Worm (Caenorhabditis elegans) whole organism, L2 larva: Measurements from ENCODE around the gene F29B9.11.
A peak's percentile ranks its signal among the peaks of the same experiment; 100 is the strongest.

ENCODE experiments used
- F13H6.1 ChIP-seq: sonication (generic microtip); optimal IDR thresholded peaks from 2 replicates; lab custom pipeline; 2016; ENCODE audit warnings: missing genetic modification characterization, missing compliant biosample characterization
- R02D3.7 ChIP-seq: fragments of 150-350 bp; optimal IDR thresholded peaks from 2 replicates; lab custom pipeline; 2014; ENCODE audit warnings: missing biosample characterization, missing genetic modification characterization
- Y55F3AM.14 ChIP-seq: fragments of 200-800 bp; sonication (Bioruptor generic); optimal IDR thresholded peaks from 2 replicates; lab custom pipeline; 2018; ENCODE audit warnings: mild to moderate bottlenecking, missing genetic modification characterization, missing compliant biosample characterization
- ZK546.5 ChIP-seq: sonication (generic microtip); optimal IDR thresholded peaks from 2 replicates; lab custom pipeline; 2017; ENCODE audit warnings: missing biosample characterization, missing genetic modification characterization
- aly-2 ChIP-seq: fragments of 150-350 bp; optimal IDR thresholded peaks from 2 replicates; lab custom pipeline; 2014; ENCODE audit warnings: missing biosample characterization, missing genetic modification characterization
- ama-1 ChIP-seq: fragments of 150-350 bp; optimal IDR thresholded peaks from 2 replicates; lab custom pipeline; 2018; ENCODE audit warnings: inconsistent platforms
- blmp-1 ChIP-seq: sonication (generic microtip); optimal IDR thresholded peaks from 2 replicates; lab custom pipeline; 2017; ENCODE audit warnings: missing genetic modification characterization, mild to moderate bottlenecking, missing compliant biosample characterization, antibody characterized with exemption, moderate library complexity; ENCODE audit not compliant: insufficient read depth
- ceh-16 ChIP-seq: fragments of 150-350 bp; optimal IDR thresholded peaks from 2 replicates; lab custom pipeline; 2014; ENCODE audit warnings: missing biosample characterization, missing genetic modification characterization
- ceh-82 ChIP-seq: fragments of 150-350 bp; optimal IDR thresholded peaks from 2 replicates; lab custom pipeline; 2014; ENCODE audit warnings: missing biosample characterization, missing genetic modification characterization
- egl-27 ChIP-seq: sonication (generic microtip); optimal IDR thresholded peaks from 3 replicates; lab custom pipeline; 2017; ENCODE audit warnings: missing biosample characterization, missing genetic modification reagents, missing genetic modification characterization
- elt-1 ChIP-seq: fragments of 150-350 bp; optimal IDR thresholded peaks from 2 replicates; lab custom pipeline; 2014; ENCODE audit warnings: missing biosample characterization, missing genetic modification characterization
- fos-1 ChIP-seq: fragments of 150-350 bp; optimal IDR thresholded peaks from 2 replicates; lab custom pipeline; 2014; ENCODE audit warnings: missing biosample characterization, missing genetic modification characterization
- gmeb-1 ChIP-seq: fragments of 150-350 bp; optimal IDR thresholded peaks from 2 replicates; lab custom pipeline; 2014; ENCODE audit warnings: missing biosample characterization, missing genetic modification characterization
- lin-13 ChIP-seq: fragments of 150-350 bp; optimal IDR thresholded peaks from 2 replicates; lab custom pipeline; 2014; ENCODE audit warnings: missing biosample characterization, missing genetic modification reagents, missing genetic modification characterization
- lsy-2 ChIP-seq, 2 experiments: fragments of 150-350 bp in 1 of 2; sonication (generic microtip) in 1 of 2; optimal IDR thresholded peaks; 2 replicates each; lab custom pipeline; 2014 to 2017; ENCODE audit warnings: missing biosample characterization in 2 of 2, missing genetic modification characterization in 2 of 2
- mab-5 ChIP-seq: fragments of 150-350 bp; optimal IDR thresholded peaks from 2 replicates; lab custom pipeline; 2014; ENCODE audit warnings: missing biosample characterization, missing genetic modification characterization
- mbf-1 ChIP-seq: sonication (generic microtip); optimal IDR thresholded peaks from 2 replicates; lab custom pipeline; 2017; ENCODE audit warnings: missing biosample characterization, missing genetic modification characterization
- nhr-10 ChIP-seq: sonication (generic microtip); optimal IDR thresholded peaks from 2 replicates; lab custom pipeline; 2017; ENCODE audit warnings: missing biosample characterization, missing genetic modification characterization
- nhr-12 ChIP-seq: fragments of 150-350 bp; optimal IDR thresholded peaks from 2 replicates; lab custom pipeline; 2014; ENCODE audit warnings: missing biosample characterization, missing genetic modification characterization
- nhr-129 ChIP-seq: fragments of 150-350 bp; optimal IDR thresholded peaks from 2 replicates; lab custom pipeline; 2014; ENCODE audit warnings: missing biosample characterization, missing genetic modification characterization
- nhr-23 ChIP-seq: fragments of 150-350 bp; optimal IDR thresholded peaks from 2 replicates; lab custom pipeline; 2014; ENCODE audit warnings: missing biosample characterization, missing genetic modification reagents, missing genetic modification characterization
- nhr-237 ChIP-seq: fragments of 150-350 bp; optimal IDR thresholded peaks from 2 replicates; lab custom pipeline; 2014; ENCODE audit warnings: missing biosample characterization, missing genetic modification characterization
- nhr-25 ChIP-seq: fragments of 150-350 bp; sonication (generic microtip); optimal IDR thresholded peaks from 3 replicates; lab custom pipeline; 2014; ENCODE audit warnings: missing biosample characterization, missing genetic modification characterization
- nhr-6 ChIP-seq: fragments of 150-350 bp; optimal IDR thresholded peaks from 2 replicates; lab custom pipeline; 2014; ENCODE audit warnings: missing biosample characterization, missing genetic modification characterization
- nhr-77 ChIP-seq: fragments of 150-350 bp; optimal IDR thresholded peaks from 2 replicates; lab custom pipeline; 2014; ENCODE audit warnings: missing biosample characterization, missing genetic modification characterization
- peb-1 ChIP-seq: fragments of 150-350 bp; optimal IDR thresholded peaks from 2 replicates; lab custom pipeline; 2014; ENCODE audit warnings: missing biosample characterization, missing genetic modification characterization
- skn-1 ChIP-seq: sonication (generic microtip); optimal IDR thresholded peaks from 2 replicates; lab custom pipeline; 2017; ENCODE audit warnings: missing biosample characterization, missing genetic modification characterization
- sma-3 ChIP-seq: sonication (generic microtip); optimal IDR thresholded peaks from 2 replicates; lab custom pipeline; 2016; ENCODE audit warnings: missing genetic modification reagents, missing genetic modification characterization, missing compliant biosample characterization
- snpc-4 ChIP-seq: fragments of 150-350 bp; optimal IDR thresholded peaks from 2 replicates; lab custom pipeline; 2014; ENCODE audit warnings: missing biosample characterization, missing genetic modification characterization
- unc-39 ChIP-seq: fragments of 150-350 bp; optimal IDR thresholded peaks from 2 replicates; lab custom pipeline; 2014; ENCODE audit warnings: missing biosample characterization, missing genetic modification characterization
- unc-55 ChIP-seq: fragments of 150-350 bp; sonication (generic microtip); optimal IDR thresholded peaks from 3 replicates; lab custom pipeline; 2014; ENCODE audit warnings: missing biosample characterization, missing genetic modification reagents, missing genetic modification characterization
- unc-62 ChIP-seq: fragments of 150-350 bp; optimal IDR thresholded peaks from 2 replicates; lab custom pipeline; 2014; ENCODE audit warnings: missing biosample characterization, missing genetic modification reagents, missing genetic modification characterization
- zag-1 ChIP-seq: fragments of 150-350 bp; optimal IDR thresholded peaks from 2 replicates; lab custom pipeline; 2014; ENCODE audit warnings: missing biosample characterization, missing genetic modification characterization
- ztf-1 ChIP-seq: fragments of 200-800 bp; sonication (Bioruptor generic); conservative IDR thresholded peaks from 2 replicates; pipeline ENCODE4 v1.3.6; 2022; ENCODE audit warnings: missing genetic modification characterization, missing compliant biosample characterization
- ztf-11 ChIP-seq: sonication (generic microtip); optimal IDR thresholded peaks from 2 replicates; lab custom pipeline; 2017; ENCODE audit warnings: missing biosample characterization, missing genetic modification characterization
- ztf-4 ChIP-seq: fragments of 150-350 bp; optimal IDR thresholded peaks from 2 replicates; lab custom pipeline; 2014; ENCODE audit warnings: missing biosample characterization, missing genetic modification characterization

Gene F29B9.11

ce11 chrIV:4669242-4669641 lies 9.2 kb upstream of the F29B9.11 start, which contains the start of gene F29B9.12:
Gene F29B9.12, plus strand, starts transcription at chrIV:4669542.
- TF ChIP-seq sma-3 (GFP tag; lab: Kevin White, UChicago) = no peak
- no peak for TF ChIP-seq nhr-25 (tag; lab: Kevin White, UChicago)
- no peak for TF ChIP-seq ceh-82 (tag; lab: Kevin White, UChicago)

ce11 chrIV:4667835-4668234 lies 7.8 kb upstream of the F29B9.11 start:
- no peak for TF ChIP-seq unc-39 (tag; lab: Kevin White, UChicago)
- TF ChIP-seq mab-5 (tag; lab: Kevin White, UChicago) = no peak
- TF ChIP-seq lsy-2 (tag; optimal IDR thresholded peaks at IDR 0.05; lab: Kevin White, UChicago) = no peak
- TF ChIP-seq fos-1 (tag; lab: Kevin White, UChicago) = no peak
- TF ChIP-seq ZK546.5 (tag; lab: Kevin White, UChicago) = no peak
- TF ChIP-seq nhr-10 (tag; lab: Kevin White, UChicago) = no peak
- TF ChIP-seq R02D3.7 (tag; lab: Kevin White, UChicago) = no peak
- TF ChIP-seq F13H6.1 (tag; lab: Kevin White, UChicago) = no peak
- no peak for TF ChIP-seq nhr-25 (tag; lab: Kevin White, UChicago)
- no peak for TF ChIP-seq unc-62
- TF ChIP-seq elt-1 = no peak
- TF ChIP-seq aly-2 (tag; lab: Kevin White, UChicago) = no peak
- no peak for TF ChIP-seq lin-13 (GFP tag; lab: Kevin White, UChicago)
- TF ChIP-seq nhr-237 (tag; lab: Kevin White, UChicago) = no peak
- TF ChIP-seq Y55F3AM.14 (GFP tag; lab: Kevin White, UChicago) = no peak
- no peak for TF ChIP-seq peb-1 (tag; lab: Kevin White, UChicago)
- no peak for TF ChIP-seq egl-27 (tag; lab: Kevin White, UChicago)
- TF ChIP-seq ztf-1 = no peak
- TF ChIP-seq nhr-12 (tag; lab: Kevin White, UChicago) = no peak
- no peak for TF ChIP-seq skn-1 (tag; lab: Kevin White, UChicago)

ce11 chrIV:4667383-4667782 lies 7.4 kb upstream of the F29B9.11 start:
- TF ChIP-seq nhr-23 (tag; lab: Kevin White, UChicago) (no peak), snpc-4 (tag; lab: Kevin White, UChicago) (no peak), ceh-16 (tag; lab: Kevin White, UChicago) (no peak), nhr-12 (tag; lab: Kevin White, UChicago) (no peak), ama-1 (no peak), nhr-10 (tag; lab: Kevin White, UChicago) (no peak), ztf-1 (no peak), fos-1 (tag; lab: Kevin White, UChicago) (no peak)

DNA sequence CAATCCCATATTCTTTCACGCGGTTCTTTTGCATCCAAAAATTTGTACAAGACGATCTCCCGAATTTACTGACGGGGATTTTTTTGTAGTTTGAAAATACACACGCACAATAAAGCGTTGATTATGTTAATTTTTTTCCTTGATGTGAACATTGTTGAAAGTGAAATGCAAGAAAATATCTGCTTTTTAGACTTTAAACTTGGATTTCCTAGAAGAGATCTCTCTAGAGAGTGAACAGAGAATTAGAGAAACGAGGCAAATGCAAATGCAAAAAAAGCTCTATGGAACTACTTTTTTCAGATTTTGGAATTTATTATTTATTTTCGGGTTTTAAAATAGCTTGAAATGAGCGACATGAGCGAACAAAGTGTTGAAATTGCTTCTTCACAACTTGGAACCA lies 5.1 kb upstream of the F29B9.11 start, which contains the start of gene F29B9.1:
Gene F29B9.1 (plus strand): TSS at position 301 of the 400 bp plus-strand sequence.
- TF ChIP-seq egl-27 (tag; lab: Kevin White, UChicago) = no peak
- TF ChIP-seq ztf-4 (tag; lab: Kevin White, UChicago) = no peak
- TF ChIP-seq nhr-23 (tag; lab: Kevin White, UChicago) = no peak
- no peak for TF ChIP-seq nhr-6
- TF ChIP-seq nhr-12 (tag; lab: Kevin White, UChicago) = no peak
- no peak for TF ChIP-seq nhr-77 (tag; lab: Kevin White, UChicago)
- TF ChIP-seq nhr-129 (tag; lab: Kevin White, UChicago) = no peak
- TF ChIP-seq ztf-11 (tag; lab: Kevin White, UChicago) = no peak
- TF ChIP-seq mbf-1 (tag; lab: Kevin White, UChicago) = no peak
- TF ChIP-seq blmp-1 (tag; lab: Kevin White, UChicago) = no peak
- no peak for TF ChIP-seq gmeb-1
- TF ChIP-seq unc-62 = no peak
- no peak for TF ChIP-seq zag-1 (tag; lab: Kevin White, UChicago)
- TF ChIP-seq unc-55 (GFP tag; lab: Kevin White, UChicago) = no peak
- no peak for TF ChIP-seq lsy-2 (tag; optimal IDR thresholded peaks at IDR 0.05; lab: Kevin White, UChicago)
- no peak for TF ChIP-seq unc-39 (tag; lab: Kevin White, UChicago)
- no peak for TF ChIP-seq elt-1

DNA sequence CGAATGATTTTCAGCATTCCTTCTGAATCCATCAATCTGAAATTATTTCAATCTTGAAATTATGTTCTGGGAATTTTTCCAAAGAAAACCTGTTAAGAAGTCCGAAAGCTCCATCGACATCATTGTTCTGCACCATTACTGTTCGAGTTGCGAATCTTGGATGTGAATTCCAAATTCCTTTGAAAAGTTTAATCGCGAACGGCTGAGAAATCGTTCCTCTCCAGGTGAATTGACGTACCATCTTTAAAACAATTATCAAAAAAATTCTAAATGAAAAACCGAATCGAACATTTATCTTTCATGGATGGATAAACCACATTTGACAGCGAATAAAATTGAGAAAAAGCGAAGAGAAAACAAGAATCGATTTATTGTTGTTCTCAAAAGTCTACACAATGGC lies 724 bp downstream of the F29B9.11 start, which contains the start of gene mrps-21:
Gene mrps-21 (minus strand): TSS at position 241 of the 400 bp plus-strand sequence.
- TF ChIP-seq unc-39 (tag; lab: Kevin White, UChicago) (no peak), nhr-129 (tag; lab: Kevin White, UChicago) (no peak), egl-27 (tag; lab: Kevin White, UChicago) (no peak), F13H6.1 (tag; lab: Kevin White, UChicago) (no peak), ama-1 (peak; percentile 5), blmp-1 (tag; lab: Kevin White, UChicago) (no peak)
